Fruit fly (Drosophila melanogaster): ENCODE measurements around the gene LManIV.

LManIV gene

DNA sequence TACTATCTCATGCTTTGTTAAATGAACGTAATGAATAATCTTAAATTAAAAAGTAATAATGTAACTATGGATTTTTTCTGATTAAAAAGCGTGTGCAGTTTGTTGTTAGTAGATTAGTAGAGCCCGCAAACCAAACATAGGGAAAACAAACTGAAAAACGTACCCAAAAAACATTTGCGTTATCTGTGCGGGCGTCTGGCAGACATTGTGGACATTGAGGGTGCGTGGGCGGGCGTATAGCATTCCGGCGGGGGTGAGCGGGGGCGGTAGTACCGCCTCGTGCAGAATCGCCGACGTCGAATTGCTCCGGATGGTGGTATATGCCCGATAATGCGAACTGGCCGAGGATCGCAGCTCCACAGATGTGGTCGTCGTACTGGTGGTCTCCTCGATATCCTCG is 37.8 kb downstream of the LManIV start:
- TF ChIP-seq Myc (optimal IDR thresholded peaks at IDR 0.05), result no peak
- TF ChIP-seq psq (optimal IDR thresholded peaks at IDR 0.05), result no peak
- TF ChIP-seq insv (optimal IDR thresholded peaks at IDR 0.05), result no peak
- no peak for TF ChIP-seq h (optimal IDR thresholded peaks at IDR 0.05)
- TF ChIP-seq Sin3A (optimal IDR thresholded peaks at IDR 0.05), result no peak
- no peak for TF ChIP-seq ttk (optimal IDR thresholded peaks at IDR 0.05)

DNA sequence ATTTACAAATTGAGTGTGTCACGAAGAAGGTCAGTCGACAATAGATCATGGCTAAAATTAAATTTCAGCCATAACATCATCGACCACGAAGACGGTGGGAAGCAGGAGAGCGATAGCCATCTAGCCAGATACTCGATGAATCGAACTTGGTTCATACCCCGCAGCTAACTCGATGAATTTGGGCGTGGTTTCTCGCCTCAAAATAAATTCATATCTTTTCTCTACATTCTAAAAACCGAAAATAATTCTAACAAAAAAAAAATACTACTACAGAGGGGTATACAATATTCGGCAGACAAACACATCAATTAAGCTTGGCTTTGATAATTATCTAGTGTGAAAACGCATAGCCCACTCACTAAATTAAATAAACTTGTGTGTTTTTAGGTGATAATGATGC is 39.4 kb downstream of the LManIV start:
- TF ChIP-seq Sin3A (optimal IDR thresholded peaks at IDR 0.05) (no peak), insv (optimal IDR thresholded peaks at IDR 0.05) (no peak), Myc (optimal IDR thresholded peaks at IDR 0.05) (no peak), psq (optimal IDR thresholded peaks at IDR 0.05) (no peak), h (optimal IDR thresholded peaks at IDR 0.05) (no peak), ttk (optimal IDR thresholded peaks at IDR 0.05) (no peak)

DNA sequence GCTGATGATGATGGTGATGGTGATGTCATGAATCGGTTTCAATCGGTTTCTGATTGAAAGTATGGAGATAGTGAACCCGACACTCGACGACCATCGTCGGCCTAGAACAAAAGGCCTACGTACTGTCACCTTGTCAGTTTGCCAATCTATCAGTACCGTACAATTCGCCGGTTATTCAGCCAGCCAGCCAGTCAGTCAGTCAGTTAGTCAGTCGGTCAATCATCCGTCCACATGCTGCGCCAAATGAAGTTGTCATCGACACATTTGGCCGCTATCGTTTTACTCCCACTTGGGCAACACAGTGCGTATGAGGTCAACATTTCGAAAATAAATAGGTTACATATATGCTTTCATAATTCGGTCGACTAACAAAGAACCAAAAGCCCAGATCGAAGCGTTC is 51.1 kb downstream of the LManIV start:
- TF ChIP-seq Sin3A (optimal IDR thresholded peaks at IDR 0.05) (no peak), ttk (optimal IDR thresholded peaks at IDR 0.05) (no peak), h (optimal IDR thresholded peaks at IDR 0.05) (no peak)

dm6 chr2L:8719757-8720156 is 52.4 kb downstream of the LManIV start:
- TF ChIP-seq psq (optimal IDR thresholded peaks at IDR 0.05) (no peak), Sin3A (optimal IDR thresholded peaks at IDR 0.05) (no peak), ttk (optimal IDR thresholded peaks at IDR 0.05) (no peak), Myc (optimal IDR thresholded peaks at IDR 0.05) (no peak), insv (optimal IDR thresholded peaks at IDR 0.05) (no peak), h (optimal IDR thresholded peaks at IDR 0.05) (no peak)
